Fruit fly (Drosophila melanogaster): Measurements from ENCODE around the gene Rrp6.

Gene Rrp6

DNA sequence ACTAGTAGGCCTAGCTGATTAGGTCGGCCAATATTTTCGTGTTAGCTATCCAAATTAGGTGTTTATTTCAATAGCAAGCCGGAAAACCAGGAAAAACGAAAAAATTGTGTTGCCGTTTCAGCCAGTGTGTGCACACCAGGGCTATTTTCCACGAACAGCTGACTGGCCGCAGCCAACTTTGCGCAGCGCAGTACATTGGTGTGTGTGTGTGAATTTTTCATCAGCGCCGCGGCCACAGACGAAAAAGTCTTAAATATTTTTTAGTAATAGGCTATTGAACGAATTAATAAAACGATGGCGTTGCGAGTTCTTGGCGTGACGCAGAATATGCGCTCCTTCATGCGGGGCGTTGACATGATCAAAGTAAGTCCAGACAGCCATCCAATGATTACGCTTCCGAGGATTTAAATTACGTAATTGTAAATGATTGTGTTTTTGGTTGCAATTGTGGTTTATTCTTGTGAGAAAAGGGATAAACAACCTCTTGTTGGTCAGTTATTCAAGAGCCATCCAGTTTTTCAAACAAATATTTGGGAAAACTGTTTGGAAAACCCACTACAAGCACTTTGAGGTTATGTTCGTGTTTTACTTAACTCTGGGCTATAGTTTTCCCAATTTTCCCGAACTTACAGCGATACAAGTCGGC lies 4.1 kb upstream of the Rrp6 start, which contains the start of the genes CycC and UQCR-C1 (continued):
- no peak for TF ChIP-seq CG1233 (GFP tag; optimal IDR thresholded peaks at IDR 0.05)
- no peak for TF ChIP-seq hkb (optimal IDR thresholded peaks at IDR 0.05)
- TF ChIP-seq hkb (GFP tag; IDR thresholded peaks at IDR 0.05): no peak
- no peak for TF ChIP-seq cato (GFP tag; optimal IDR thresholded peaks at IDR 0.05; ENCODE audit: borderline replicate concordance)
- TF ChIP-seq lola (GFP tag; optimal IDR thresholded peaks at IDR 0.05): no peak
- no peak for TF ChIP-seq CG12299 (tag; optimal IDR thresholded peaks at IDR 0.05)
- no peak for TF ChIP-seq NK7.1 (GFP tag; optimal IDR thresholded peaks at IDR 0.05)
- no peak for TF ChIP-seq sr (GFP tag; IDR thresholded peaks at IDR 0.05)
- peak in 1 of 2 experiments; percentile 98 for TF ChIP-seq Pdp1 (GFP tag; optimal IDR thresholded peaks at IDR 0.05)
- no peak for TF ChIP-seq rib (GFP tag; IDR thresholded peaks at IDR 0.05)
- TF ChIP-seq NC2β (GFP tag; optimal IDR thresholded peaks at IDR 0.05): no peak
- TF ChIP-seq Aef1 (GFP tag; IDR thresholded peaks at IDR 0.05): no peak
- TF ChIP-seq ase (GFP tag; IDR thresholded peaks at IDR 0.05): no peak
- no peak for TF ChIP-seq CG12236 (GFP tag; optimal IDR thresholded peaks at IDR 0.05)
- no peak for TF ChIP-seq CG1024 (GFP tag; IDR thresholded peaks at IDR 0.05)
- no peak for TF ChIP-seq abd-A (tag; optimal IDR thresholded peaks at IDR 0.05)
- TF ChIP-seq dpn (GFP tag; optimal IDR thresholded peaks at IDR 0.05): no peak
- TF ChIP-seq tll (GFP tag; optimal IDR thresholded peaks at IDR 0.05): no peak
- no peak for TF ChIP-seq HHEX (GFP tag; optimal IDR thresholded peaks at IDR 0.05)
- no peak for TF ChIP-seq Mes4 (GFP tag; optimal IDR thresholded peaks at IDR 0.05)
- peak; percentile 97 for TF ChIP-seq YL-1 (GFP tag; optimal IDR thresholded peaks at IDR 0.05)
- TF ChIP-seq Atf6 (GFP tag; IDR thresholded peaks at IDR 0.05): no peak
- no peak for TF ChIP-seq CG11093 (GFP tag; IDR thresholded peaks at IDR 0.05)
- no peak for TF ChIP-seq repo (GFP tag; optimal IDR thresholded peaks at IDR 0.05)
- no peak for TF ChIP-seq CG9609 (GFP tag; optimal IDR thresholded peaks at IDR 0.05)
- no peak for TF ChIP-seq pnt (GFP tag; optimal IDR thresholded peaks at IDR 0.05)
- TF ChIP-seq CG6765 (GFP tag; optimal IDR thresholded peaks at IDR 0.05): no peak
- no peak for TF ChIP-seq run (tag; optimal IDR thresholded peaks at IDR 0.05)
- no peak for TF ChIP-seq pb (GFP tag; optimal IDR thresholded peaks at IDR 0.05)
- no peak for TF ChIP-seq BtbVII (GFP tag; optimal IDR thresholded peaks at IDR 0.05)
- no peak for TF ChIP-seq NfI (GFP tag; optimal IDR thresholded peaks at IDR 0.05)
- TF ChIP-seq CG12391 (tag; optimal IDR thresholded peaks at IDR 0.05): no peak
- peak; percentile 35 for TF ChIP-seq CG2116 (GFP tag; optimal IDR thresholded peaks at IDR 0.05)
- no peak for TF ChIP-seq CG6689 (GFP tag; IDR thresholded peaks at IDR 0.05)
- no peak for TF ChIP-seq CG11085 (GFP tag; IDR thresholded peaks at IDR 0.05)
- TF ChIP-seq CG14860 (GFP tag; IDR thresholded peaks at IDR 0.05; ENCODE audit: partially characterized antibody): no peak
- no peak for TF ChIP-seq Xbp1 (GFP tag; optimal IDR thresholded peaks at IDR 0.05)
- no peak for TF ChIP-seq sc (optimal IDR thresholded peaks at IDR 0.05)
- TF ChIP-seq sc (GFP tag; optimal IDR thresholded peaks at IDR 0.05): no peak
- TF ChIP-seq mirr (GFP tag; optimal IDR thresholded peaks at IDR 0.05): no peak
- no peak for TF ChIP-seq Hmr (GFP tag; optimal IDR thresholded peaks at IDR 0.05)
- TF ChIP-seq CG18476 (GFP tag; optimal IDR thresholded peaks at IDR 0.05): no peak
- TF ChIP-seq Bdp1 (GFP tag; optimal IDR thresholded peaks at IDR 0.05): no peak
- TF ChIP-seq CG1529 (GFP tag; optimal IDR thresholded peaks at IDR 0.05): no peak
- TF ChIP-seq maf-S (GFP tag; optimal IDR thresholded peaks at IDR 0.05): no peak
- no peak for TF ChIP-seq al (GFP tag; IDR thresholded peaks at IDR 0.05)
- no peak for TF ChIP-seq Doc2 (GFP tag; IDR thresholded peaks at IDR 0.05)
- TF ChIP-seq Xrp1 (GFP tag; IDR thresholded peaks at IDR 0.05): no peak
- TF ChIP-seq NC2α (GFP tag; optimal IDR thresholded peaks at IDR 0.05): no peak
- no peak for TF ChIP-seq CG31441 (GFP tag; IDR thresholded peaks at IDR 0.05)
- no peak for TF ChIP-seq wek (GFP tag; optimal IDR thresholded peaks at IDR 0.05)
- TF ChIP-seq ro (GFP tag; IDR thresholded peaks at IDR 0.05): no peak
